Worm (Caenorhabditis elegans): ENCODE results near the gene B0524.5.

The B0524.5 gene

ce11 chrIII:1918311-1918932 lies 24.7 kb upstream of the B0524.5 start:
- peak; percentile 57 for TF ChIP-seq egl-13 (tag; optimal IDR thresholded peaks at IDR 0.05)
- TF ChIP-seq isw-1 (GFP tag; IDR thresholded peaks at IDR 0.05) = no peak
- peak; percentile 49 for TF ChIP-seq sox-4 (tag; optimal IDR thresholded peaks at IDR 0.05)
- peak; percentile 78 for TF ChIP-seq fkh-8 (tag; optimal IDR thresholded peaks at IDR 0.05)
- no peak for TF ChIP-seq nhr-237 (tag; optimal IDR thresholded peaks at IDR 0.05)
- TF ChIP-seq hlh-17 (GFP tag; optimal IDR thresholded peaks at IDR 0.05; ENCODE audit: borderline replicate concordance) = no peak
- peak; percentile 71 for TF ChIP-seq dsc-1 (tag; optimal IDR thresholded peaks at IDR 0.05)

ce11 chrIII:1905589-1905988 lies 11.9 kb upstream of the B0524.5 start, which contains the start of the genes B0524.6 and pqn-41:
Gene B0524.6 (minus strand): TSS chrIII:1905640.
Gene pqn-41 (plus strand): TSS chrIII:1905958.
- no peak for TF ChIP-seq hpl-2 (GFP tag; optimal IDR thresholded peaks at IDR 0.05)
- TF ChIP-seq hlh-4 (tag; optimal IDR thresholded peaks at IDR 0.05) = no peak
- no peak for TF ChIP-seq fkh-10 (GFP tag; optimal IDR thresholded peaks at IDR 0.05)
- TF ChIP-seq nhr-11 (tag; optimal IDR thresholded peaks at IDR 0.05) = no peak
- no peak for TF ChIP-seq elt-2 (tag; optimal IDR thresholded peaks at IDR 0.05)
- no peak for TF ChIP-seq ets-5 (GFP tag; IDR thresholded peaks at IDR 0.05)
- TF ChIP-seq nhr-90 (tag; optimal IDR thresholded peaks at IDR 0.05; ENCODE audit: poor library complexity) = no peak
- TF ChIP-seq ztf-11 (tag; optimal IDR thresholded peaks at IDR 0.05) = peak in 1 of 2 experiments; percentile 5
- TF ChIP-seq hlh-17 (GFP tag; optimal IDR thresholded peaks at IDR 0.05; ENCODE audit: borderline replicate concordance) = no peak
- no peak for TF ChIP-seq Y116A8C.19 (tag; optimal IDR thresholded peaks at IDR 0.05; ENCODE audit: borderline replicate concordance)
- no peak for TF ChIP-seq dsc-1 (tag; optimal IDR thresholded peaks at IDR 0.05)
- TF ChIP-seq snpc-4 (tag; optimal IDR thresholded peaks at IDR 0.05) = peak; percentile 46
- TF ChIP-seq ama-1 (optimal IDR thresholded peaks at IDR 0.05) = no peak
- no peak for TF ChIP-seq lin-14 (GFP tag; optimal IDR thresholded peaks at IDR 0.05)
- no peak for TF ChIP-seq sptf-1 (tag; optimal IDR thresholded peaks at IDR 0.05)
- peak; percentile 64 for TF ChIP-seq lin-13 (GFP tag; optimal IDR thresholded peaks at IDR 0.05)
- peak; percentile 51 for TF ChIP-seq tbx-2 (tag; optimal IDR thresholded peaks at IDR 0.05)
- peak; percentile 54 for TF ChIP-seq isw-1 (GFP tag; IDR thresholded peaks at IDR 0.05)
- peak; percentile 84 for TF ChIP-seq mep-1 (tag; optimal IDR thresholded peaks at IDR 0.05)
- no peak for TF ChIP-seq nhr-84 (tag; optimal IDR thresholded peaks at IDR 0.05)
- no peak for TF ChIP-seq sup-37 (GFP tag; optimal IDR thresholded peaks at IDR 0.05)
- no peak for TF ChIP-seq nhr-71 (tag; optimal IDR thresholded peaks at IDR 0.05)
- TF ChIP-seq elt-3 (tag; optimal IDR thresholded peaks at IDR 0.05) = no peak
- no peak for TF ChIP-seq nhr-76 (tag; optimal IDR thresholded peaks at IDR 0.05)
- TF ChIP-seq unc-30 (tag; optimal IDR thresholded peaks at IDR 0.05) = no peak
- peak in 1 of 2 experiments; percentile 5 for TF ChIP-seq mdl-1 (tag; optimal IDR thresholded peaks at IDR 0.05)
- TF ChIP-seq nhr-19 (GFP tag; conservative IDR thresholded peaks at IDR 0.05) = peak; percentile 55
- TF ChIP-seq rnt-1 (tag; optimal IDR thresholded peaks at IDR 0.05) = no peak
- TF ChIP-seq lin-35 (GFP tag; optimal IDR thresholded peaks at IDR 0.05) = peak; percentile 71 to 76
- TF ChIP-seq efl-1 (optimal IDR thresholded peaks at IDR 0.05) = peak; percentile 53 to 68
- peak; percentile 79 to 94 for TF ChIP-seq efl-1 (GFP tag; optimal IDR thresholded peaks at IDR 0.05 in 1 of 2)
- TF ChIP-seq lsy-2 (tag; optimal IDR thresholded peaks at IDR 0.05) = peak; percentile 83 to 87
- no peak for TF ChIP-seq unc-62 (GFP tag; optimal IDR thresholded peaks at IDR 0.05)
- peak; percentile 25 for TF ChIP-seq C16A3.4 (tag; optimal IDR thresholded peaks at IDR 0.05)
- TF ChIP-seq ceh-88 (GFP tag; IDR thresholded peaks at IDR 0.05) = no peak
- TF ChIP-seq egl-13 (tag; optimal IDR thresholded peaks at IDR 0.05) = no peak
- TF ChIP-seq C04F5.9 (tag; optimal IDR thresholded peaks at IDR 0.05) = no peak
- peak; percentile 65 to 81 (median 69) for TF ChIP-seq dpl-1 (GFP tag; optimal IDR thresholded peaks at IDR 0.05)
- TF ChIP-seq lin-15B (tag; optimal IDR thresholded peaks at IDR 0.05) = peak; percentile 63
- TF ChIP-seq mab-9 (GFP tag; IDR thresholded peaks at IDR 0.05) = no peak
- no peak for TF ChIP-seq vab-15 (tag; optimal IDR thresholded peaks at IDR 0.05)
- peak; percentile 68 to 80 (median 72) for TF ChIP-seq ceh-82 (tag; optimal IDR thresholded peaks at IDR 0.05)
- TF ChIP-seq aly-2 (tag; optimal IDR thresholded peaks at IDR 0.05) = no peak
- no peak for TF ChIP-seq irx-1 (tag; optimal IDR thresholded peaks at IDR 0.05)
- no peak for TF ChIP-seq alr-1 (tag; optimal IDR thresholded peaks at IDR 0.05; ENCODE audit: borderline replicate concordance)
- no peak for TF ChIP-seq nhr-77 (tag; optimal IDR thresholded peaks at IDR 0.05)
- TF ChIP-seq zag-1 (tag; optimal IDR thresholded peaks at IDR 0.05) = no peak
